Fruit fly (Drosophila melanogaster): ENCODE results near the gene KrT95D.

The KrT95D gene

DNA sequence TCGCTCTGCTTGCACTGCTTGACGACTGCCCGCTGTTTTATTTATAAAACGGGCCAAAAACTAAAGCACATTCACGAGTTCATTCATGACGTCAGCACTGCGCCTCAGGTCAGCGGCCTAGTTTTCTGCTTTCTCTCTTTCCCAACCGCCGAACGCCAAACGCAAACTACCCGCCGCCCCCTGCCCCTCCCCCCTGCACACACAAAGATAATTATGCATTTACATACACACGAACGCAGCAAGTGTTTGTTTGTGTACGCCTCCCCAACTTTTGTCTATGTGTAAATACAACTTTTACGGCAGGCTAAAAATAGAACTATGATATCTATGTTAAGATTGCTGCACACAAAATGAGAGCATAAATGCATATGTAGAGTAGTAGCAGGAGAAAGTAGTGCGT is 60.4 kb downstream of the KrT95D start (continued):
- no peak for TF ChIP-seq Nf-YC (tag; optimal IDR thresholded peaks at IDR 0.05)
- no peak for TF ChIP-seq sens-2 (GFP tag; IDR thresholded peaks at IDR 0.05)
- TF ChIP-seq Blimp-1 (GFP tag; optimal IDR thresholded peaks at IDR 0.05): peak; percentile 34
- TF ChIP-seq en (GFP tag; optimal IDR thresholded peaks at IDR 0.05): no peak
- TF ChIP-seq prd (optimal IDR thresholded peaks at IDR 0.05): no peak
- TF ChIP-seq prd (GFP tag; IDR thresholded peaks at IDR 0.05): no peak
- peak; percentile 31 for TF ChIP-seq ATbp (GFP tag; optimal IDR thresholded peaks at IDR 0.05)
- peak; percentile 11 for TF ChIP-seq fd64A (GFP tag; optimal IDR thresholded peaks at IDR 0.05)
- no peak for TF ChIP-seq sna (GFP tag; IDR thresholded peaks at IDR 0.05; ENCODE audit: partially characterized antibody)
- no peak for TF ChIP-seq Deaf1 (tag; optimal IDR thresholded peaks at IDR 0.05)
- no peak for TF ChIP-seq dm (GFP tag; optimal IDR thresholded peaks at IDR 0.05)

DNA sequence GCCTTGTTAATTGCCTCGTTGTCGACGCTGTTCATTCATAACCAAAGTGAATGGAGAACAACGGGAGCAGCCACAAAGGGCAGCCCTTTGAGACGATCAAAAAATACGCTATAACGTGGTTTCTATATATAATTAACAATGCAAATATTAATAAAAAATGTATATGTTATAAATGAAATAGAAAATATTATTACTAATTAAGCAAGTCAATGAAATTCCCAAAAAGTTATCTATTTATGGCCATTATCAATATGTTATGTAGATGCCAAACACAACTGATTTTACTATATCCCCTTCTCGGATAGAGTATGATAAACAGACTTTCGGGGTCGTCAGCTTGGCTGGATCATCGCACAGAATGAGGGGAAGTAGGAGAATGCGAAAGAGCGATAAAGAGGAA is 62.2 kb downstream of the KrT95D start:
- TF ChIP-seq nau (GFP tag; optimal IDR thresholded peaks at IDR 0.05) (no peak), sc (optimal IDR thresholded peaks at IDR 0.05) (no peak), sc (GFP tag; optimal IDR thresholded peaks at IDR 0.05) (peak; percentile 20), CG14667 (GFP tag; IDR thresholded peaks at IDR 0.05) (0 out of 2 replicates have a peak, but pooled peaks have one; percentile 45), kni (GFP tag; optimal IDR thresholded peaks at IDR 0.05) (no peak), CTCF (GFP tag; optimal IDR thresholded peaks at IDR 0.05) (no peak), CG2116 (GFP tag; optimal IDR thresholded peaks at IDR 0.05) (no peak), Tbp (GFP tag; optimal IDR thresholded peaks at IDR 0.05) (no peak), CG4328 (GFP tag; optimal IDR thresholded peaks at IDR 0.05) (peak; percentile 9), lov (optimal IDR thresholded peaks at IDR 0.05) (no peak), lov (GFP tag; IDR thresholded peaks at IDR 0.05) (no peak), CG2889 (GFP tag; IDR thresholded peaks at IDR 0.05) (0 out of 3 replicates have a peak, but pooled peaks have one; percentile 51), CG30403 (GFP tag; optimal IDR thresholded peaks at IDR 0.05) (peak; percentile 48), zen (tag; optimal IDR thresholded peaks at IDR 0.05) (no peak), CG2202 (tag; optimal IDR thresholded peaks at IDR 0.05) (no peak), stc (GFP tag; IDR thresholded peaks at IDR 0.05) (peak; percentile 51), CG10979 (tag; optimal IDR thresholded peaks at IDR 0.05) (peak; percentile 49), vnd (GFP tag; IDR thresholded peaks at IDR 0.05; ENCODE audit: partially characterized antibody) (no peak), gcm2 (GFP tag; optimal IDR thresholded peaks at IDR 0.05) (no peak), gcm (GFP tag; optimal IDR thresholded peaks at IDR 0.05) (peak; percentile 47), CG7372 (GFP tag; IDR thresholded peaks at IDR 0.05) (no peak), pzg (GFP tag; optimal IDR thresholded peaks at IDR 0.05) (no peak), C15 (GFP tag; IDR thresholded peaks at IDR 0.05) (0 out of 3 replicates have a peak, but pooled peaks have one; percentile 32), Mes4 (GFP tag; optimal IDR thresholded peaks at IDR 0.05) (no peak), CG2712 (tag; optimal IDR thresholded peaks at IDR 0.05) (peak; percentile 62), unc-4 (GFP tag; IDR thresholded peaks at IDR 0.05; ENCODE audit: partially characterized antibody) (no peak), Hr78 (GFP tag; optimal IDR thresholded peaks at IDR 0.05) (peak in 1 of 2 experiments; percentile 35), ftz-f1 (GFP tag; optimal IDR thresholded peaks at IDR 0.05) (no peak), gsb (GFP tag; IDR thresholded peaks at IDR 0.05) (0 out of 2 replicates have a peak, but pooled peaks have one; percentile 20), Dref (GFP tag; IDR thresholded peaks at IDR 0.05) (no peak), Hr51 (GFP tag; optimal IDR thresholded peaks at IDR 0.05) (peak in 1 of 2 experiments; percentile 71), CG1792 (GFP tag; optimal IDR thresholded peaks at IDR 0.05) (no peak), CG4854 (GFP tag; optimal IDR thresholded peaks at IDR 0.05) (no peak), Ets97D (GFP tag; optimal IDR thresholded peaks at IDR 0.05) (no peak), Fer1 (GFP tag; optimal IDR thresholded peaks at IDR 0.05) (peak; percentile 63), phol (tag; optimal IDR thresholded peaks at IDR 0.05) (peak; percentile 55), Sin3A (optimal IDR thresholded peaks at IDR 0.05) (no peak), E2f2 (GFP tag; IDR thresholded peaks at IDR 0.05) (peak; percentile 43; the same call in 1 of the 2 replicates), Abd-B (GFP tag; optimal IDR thresholded peaks at IDR 0.05) (peak; percentile 33), hkb (optimal IDR thresholded peaks at IDR 0.05) (no peak), hkb (GFP tag; IDR thresholded peaks at IDR 0.05) (peak; percentile 64; the same call in 1 of the 2 replicates)

Data from whole organism, embryonic.